Worm (Caenorhabditis elegans): Measurements from ENCODE around the gene C02F5.10.

The C02F5.10 gene

DNA sequence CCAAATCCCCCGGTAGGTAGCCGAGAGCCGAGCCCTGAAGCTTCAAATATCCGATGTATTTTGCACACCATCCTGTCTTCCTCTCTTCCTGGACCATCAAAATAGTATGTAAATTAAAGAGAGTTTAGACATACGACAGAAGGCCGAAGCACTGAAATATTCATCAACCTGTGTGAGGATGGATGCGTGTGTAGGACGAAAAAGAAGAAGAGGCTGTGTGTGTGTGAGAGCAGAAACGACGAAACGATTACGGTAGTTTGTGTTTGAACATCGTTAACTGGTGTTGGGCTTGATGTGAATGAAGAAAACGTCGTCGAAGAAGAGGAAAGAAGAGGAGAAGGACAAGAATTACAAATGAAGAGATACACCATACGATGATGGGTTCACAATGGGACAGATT is 37.7 kb downstream of the C02F5.10 start:
- TF ChIP-seq ets-5 (GFP tag; IDR thresholded peaks at IDR 0.05) (no peak), lin-15B (tag; optimal IDR thresholded peaks at IDR 0.05) (no peak), nhr-77 (tag; optimal IDR thresholded peaks at IDR 0.05) (no peak), ama-1 (optimal IDR thresholded peaks at IDR 0.05) (no peak), snpc-4 (tag; optimal IDR thresholded peaks at IDR 0.05) (no peak), efl-1 (optimal IDR thresholded peaks at IDR 0.05) (no peak), efl-1 (GFP tag; optimal IDR thresholded peaks at IDR 0.05 in 1 of 2) (no peak), nhr-76 (tag; optimal IDR thresholded peaks at IDR 0.05) (no peak), sptf-1 (tag; optimal IDR thresholded peaks at IDR 0.05) (no peak), fkh-10 (GFP tag; optimal IDR thresholded peaks at IDR 0.05) (no peak), ces-1 (GFP tag; optimal IDR thresholded peaks at IDR 0.05) (no peak), zag-1 (tag; optimal IDR thresholded peaks at IDR 0.05) (no peak), ceh-63 (GFP tag; optimal IDR thresholded peaks at IDR 0.05) (no peak), egl-13 (tag; optimal IDR thresholded peaks at IDR 0.05) (peak; percentile 36), rnt-1 (tag; optimal IDR thresholded peaks at IDR 0.05) (no peak), sup-37 (GFP tag; optimal IDR thresholded peaks at IDR 0.05) (no peak), lsy-2 (tag; optimal IDR thresholded peaks at IDR 0.05) (peak in 1 of 2 experiments; percentile 61), isw-1 (GFP tag; IDR thresholded peaks at IDR 0.05) (no peak), vab-15 (tag; optimal IDR thresholded peaks at IDR 0.05) (no peak), unc-86 (tag; optimal IDR thresholded peaks at IDR 0.05) (peak; percentile 97), lin-14 (GFP tag; optimal IDR thresholded peaks at IDR 0.05) (peak; percentile 41), lin-13 (GFP tag; optimal IDR thresholded peaks at IDR 0.05) (no peak)

DNA sequence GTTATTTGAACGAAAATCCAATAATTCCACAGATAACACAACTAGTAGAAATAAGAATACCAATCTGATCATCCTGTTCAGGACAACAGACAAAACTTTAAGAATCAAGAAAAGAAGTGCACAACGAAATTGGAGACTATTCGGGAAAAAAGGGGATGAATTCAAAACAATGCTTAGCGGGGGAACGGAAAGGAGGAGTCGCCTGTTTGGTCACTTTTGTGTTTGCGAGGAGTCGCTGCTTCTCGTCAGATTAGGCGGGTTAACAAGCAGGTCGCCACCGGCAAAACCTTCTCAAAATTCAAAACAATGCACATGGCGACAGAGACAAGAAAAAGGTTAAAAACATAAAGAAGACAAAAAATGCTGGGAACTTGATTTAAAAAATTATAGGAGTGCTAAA is 39.5 kb downstream of the C02F5.10 start, which contains the start of gene C30A5.10:
TSS of gene C30A5.10 (minus strand) at position 101 of the 400 bp plus-strand sequence.
- no peak for TF ChIP-seq elt-3 (tag; optimal IDR thresholded peaks at IDR 0.05)
- TF ChIP-seq aha-1 (tag; optimal IDR thresholded peaks at IDR 0.05), result no peak
- no peak for TF ChIP-seq sup-37 (GFP tag; optimal IDR thresholded peaks at IDR 0.05)
- no peak for TF ChIP-seq nhr-84 (tag; optimal IDR thresholded peaks at IDR 0.05)
- TF ChIP-seq unc-86 (tag; optimal IDR thresholded peaks at IDR 0.05), result no peak
- no peak for TF ChIP-seq hlh-17 (GFP tag; optimal IDR thresholded peaks at IDR 0.05; ENCODE audit: borderline replicate concordance)
- TF ChIP-seq ztf-11 (tag; optimal IDR thresholded peaks at IDR 0.05), result no peak
- TF ChIP-seq nhr-47 (tag; optimal IDR thresholded peaks at IDR 0.05), result no peak

DNA sequence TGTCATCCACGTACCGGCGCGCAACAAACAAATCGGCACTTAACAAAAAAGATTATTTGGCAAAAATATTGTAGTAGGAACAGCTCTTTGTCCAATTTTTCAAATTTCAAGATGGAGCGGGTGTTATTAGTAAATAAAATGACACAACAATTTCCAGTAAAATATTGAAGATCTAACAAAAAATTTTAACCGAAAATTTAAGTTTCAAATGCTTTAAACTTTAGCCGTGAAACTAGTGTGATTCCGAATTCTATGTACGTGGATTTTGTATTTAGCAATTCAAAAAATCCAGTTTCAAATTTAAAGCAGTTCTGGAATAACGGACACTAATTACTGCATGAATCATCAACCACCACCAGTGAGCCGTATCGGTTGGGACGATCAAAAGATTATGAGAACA is 46.5 kb downstream of the C02F5.10 start, which contains the start of gene snb-5:
TSS of gene snb-5 (plus strand) at position 301 of the 400 bp plus-strand sequence.
- TF ChIP-seq ceh-88 (GFP tag; IDR thresholded peaks at IDR 0.05), result no peak
- TF ChIP-seq irx-1 (tag; optimal IDR thresholded peaks at IDR 0.05), result no peak
- TF ChIP-seq sup-37 (GFP tag; optimal IDR thresholded peaks at IDR 0.05), result no peak
- no peak for TF ChIP-seq nhr-71 (tag; optimal IDR thresholded peaks at IDR 0.05)
- no peak for TF ChIP-seq C34B4.2 (tag; optimal IDR thresholded peaks at IDR 0.05)
- TF ChIP-seq lsy-2 (tag; optimal IDR thresholded peaks at IDR 0.05), result no peak
- TF ChIP-seq nhr-47 (tag; optimal IDR thresholded peaks at IDR 0.05), result no peak
- no peak for TF ChIP-seq ceh-63 (GFP tag; optimal IDR thresholded peaks at IDR 0.05)
- TF ChIP-seq sptf-1 (tag; optimal IDR thresholded peaks at IDR 0.05), result no peak
- TF ChIP-seq egl-27 (tag; optimal IDR thresholded peaks at IDR 0.05), result no peak
- no peak for TF ChIP-seq nhr-77 (tag; optimal IDR thresholded peaks at IDR 0.05)
- no peak for TF ChIP-seq nhr-90 (tag; optimal IDR thresholded peaks at IDR 0.05; ENCODE audit: poor library complexity)
- no peak for TF ChIP-seq egl-13 (tag; optimal IDR thresholded peaks at IDR 0.05)
- no peak for TF ChIP-seq pax-3 (tag; optimal IDR thresholded peaks at IDR 0.05)

DNA sequence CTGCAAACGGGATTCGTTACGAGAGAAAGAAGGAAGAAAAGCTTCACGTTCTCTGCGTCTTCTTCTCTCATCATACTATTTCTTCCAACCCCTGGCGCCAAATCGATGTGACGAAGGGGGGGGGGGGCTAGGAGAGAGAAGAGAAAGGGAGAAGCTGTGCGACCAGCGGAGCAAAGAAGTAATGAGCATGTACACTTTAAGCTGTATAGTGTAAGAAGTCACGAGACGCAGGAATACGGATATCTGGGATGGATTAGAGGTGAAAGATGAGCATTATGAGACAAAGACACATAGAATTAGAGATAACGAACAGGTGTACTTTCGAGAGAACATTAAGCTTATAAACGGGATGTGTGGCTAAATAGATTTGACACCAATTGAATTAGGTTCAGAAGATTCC is 47.5 kb downstream of the C02F5.10 start:
- TF ChIP-seq sox-4 (tag; optimal IDR thresholded peaks at IDR 0.05) (no peak), nhr-71 (tag; optimal IDR thresholded peaks at IDR 0.05) (peak; percentile 76), C34B4.2 (tag; optimal IDR thresholded peaks at IDR 0.05) (no peak), pqm-1 (tag; optimal IDR thresholded peaks at IDR 0.05) (no peak), hlh-17 (GFP tag; optimal IDR thresholded peaks at IDR 0.05; ENCODE audit: borderline replicate concordance) (no peak), zip-4 (GFP tag; optimal IDR thresholded peaks at IDR 0.05) (no peak), blmp-1 (tag; optimal IDR thresholded peaks at IDR 0.05) (no peak), skn-1 (tag; optimal IDR thresholded peaks at IDR 0.05) (peak; percentile 42), grh-1 (GFP tag; IDR thresholded peaks at IDR 0.05) (no peak), irx-1 (tag; optimal IDR thresholded peaks at IDR 0.05) (no peak), nhr-90 (tag; optimal IDR thresholded peaks at IDR 0.05; ENCODE audit: poor library complexity) (no peak), elt-2 (tag; optimal IDR thresholded peaks at IDR 0.05) (no peak), dsc-1 (tag; optimal IDR thresholded peaks at IDR 0.05) (peak; percentile 76), ceh-88 (GFP tag; IDR thresholded peaks at IDR 0.05) (no peak), Y116A8C.19 (tag; optimal IDR thresholded peaks at IDR 0.05; ENCODE audit: borderline replicate concordance) (no peak), C04F5.9 (tag; optimal IDR thresholded peaks at IDR 0.05) (no peak), nhr-28 (tag; optimal IDR thresholded peaks at IDR 0.05) (no peak), nhr-85 (tag) (no peak), unc-86 (tag; optimal IDR thresholded peaks at IDR 0.05) (peak; percentile 60), efl-3 (GFP tag; optimal IDR thresholded peaks at IDR 0.05) (no peak)

Measured in whole organism, L1 larva.